Worm (Caenorhabditis elegans) whole organism, L1 larva: ENCODE data around the gene C09G5.7.
A peak's percentile ranks its signal among the peaks of the same experiment; 100 is the strongest.

Experiments used
- ceh-82 ChIP-seq, 3 experiments: fragments of 150-350 bp in 1 of 3; sonication (generic microtip) in 2 of 3; optimal IDR thresholded peaks; 2 replicates each; lab custom pipeline; 2014 to 2017; ENCODE audit warnings: missing biosample characterization in 3 of 3, missing genetic modification characterization in 3 of 3
- egl-27 ChIP-seq, 2 experiments: fragments of 150-350 bp in 1 of 2; sonication (generic microtip); optimal IDR thresholded peaks; 3 replicates each; lab custom pipeline; 2017 to 2018; ENCODE audit warnings: missing biosample characterization in 2 of 2, missing genetic modification characterization in 2 of 2, missing genetic modification reagents in 2 of 2
- elt-2 ChIP-seq: sonication (generic microtip); optimal IDR thresholded peaks from 2 replicates; lab custom pipeline; 2016; ENCODE audit warnings: missing genetic modification characterization, mild to moderate bottlenecking, inconsistent platforms, missing compliant biosample characterization, missing genetic modification reagents
- elt-3 ChIP-seq, 6 experiments: fragments of 150-350 bp in 1 of 6; sonication (generic microtip); optimal IDR thresholded peaks; 2 replicates each; lab custom pipeline; 2017 to 2018; ENCODE audit warnings: missing biosample characterization in 6 of 6, missing genetic modification characterization in 6 of 6, inconsistent platforms in 1 of 6
- fkh-10 ChIP-seq: sonication (generic microtip); optimal IDR thresholded peaks from 2 replicates; lab custom pipeline; 2017; ENCODE audit warnings: missing biosample characterization, missing genetic modification reagents, missing genetic modification characterization
- fkh-4 ChIP-seq: sonication (generic microtip); optimal IDR thresholded peaks from 2 replicates; lab custom pipeline; 2016; ENCODE audit warnings: missing compliant biosample characterization, missing genetic modification characterization, borderline replicate concordance
- jun-1 ChIP-seq: fragments of 150-350 bp; optimal IDR thresholded peaks from 2 replicates; lab custom pipeline; 2014; ENCODE audit warnings: missing biosample characterization, missing genetic modification reagents, missing genetic modification characterization
- lsy-2 ChIP-seq, 2 experiments: fragments of 150-350 bp; optimal IDR thresholded peaks; 2 replicates each; lab custom pipeline; 2014; ENCODE audit warnings: missing biosample characterization in 2 of 2, missing genetic modification characterization in 2 of 2
- nhr-11 ChIP-seq: fragments of 150-350 bp; optimal IDR thresholded peaks from 2 replicates; lab custom pipeline; 2014; ENCODE audit warnings: missing biosample characterization, missing genetic modification characterization
- nhr-237 ChIP-seq: fragments of 150-350 bp; optimal IDR thresholded peaks from 2 replicates; lab custom pipeline; 2014; ENCODE audit warnings: missing biosample characterization, missing genetic modification characterization
- nhr-71 ChIP-seq: sonication (generic microtip); optimal IDR thresholded peaks from 2 replicates; lab custom pipeline; 2016; ENCODE audit warnings: mild to moderate bottlenecking, missing genetic modification characterization, moderate library complexity, missing compliant biosample characterization
- tbx-2 ChIP-seq: sonication (generic microtip); optimal IDR thresholded peaks from 2 replicates; lab custom pipeline; 2016; ENCODE audit warnings: missing genetic modification characterization, missing compliant biosample characterization
- ztf-11 ChIP-seq, 2 experiments: sonication (generic microtip); optimal IDR thresholded peaks; 2 replicates each; lab custom pipeline; 2016 to 2017; ENCODE audit warnings: missing genetic modification characterization in 2 of 2, missing biosample characterization in 1 of 2, missing compliant biosample characterization in 1 of 2

DNA sequence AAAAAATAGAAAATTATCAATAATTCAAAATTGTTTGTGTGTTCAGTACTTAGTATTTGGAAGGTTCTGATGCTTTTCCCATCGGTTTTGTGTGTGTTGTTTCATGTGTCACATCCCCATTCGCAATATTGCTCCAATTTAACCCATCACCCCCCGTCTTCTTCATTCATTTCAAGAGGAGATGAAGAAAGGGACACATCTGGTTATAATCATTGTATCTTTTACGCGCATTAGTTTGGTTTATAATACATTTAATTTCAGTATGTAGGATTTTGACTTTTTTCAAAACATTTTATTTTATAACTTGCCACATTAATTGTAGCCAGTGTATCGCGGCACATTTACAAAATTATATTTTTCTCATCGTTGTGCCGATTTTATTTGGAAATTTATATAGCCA is 34.6 kb upstream of the C09G5.7 start:
- TF ChIP-seq elt-3 (tag; optimal IDR thresholded peaks at IDR 0.05; lab: Kevin White, UChicago) = no peak
- TF ChIP-seq ceh-82 (tag; optimal IDR thresholded peaks at IDR 0.05; lab: Kevin White, UChicago) = no peak
- no peak for TF ChIP-seq nhr-237
- TF ChIP-seq jun-1 (tag; lab: Kevin White, UChicago) = no peak
- TF ChIP-seq nhr-71 (tag; lab: Kevin White, UChicago) = no peak
- no peak for TF ChIP-seq tbx-2 (tag; lab: Kevin White, UChicago)
- no peak for TF ChIP-seq nhr-11 (tag; lab: Kevin White, UChicago)
- TF ChIP-seq lsy-2 (tag; optimal IDR thresholded peaks at IDR 0.05; lab: Kevin White, UChicago) = no peak
- TF ChIP-seq egl-27 (tag; optimal IDR thresholded peaks at IDR 0.05; lab: Kevin White, UChicago) = no peak
- TF ChIP-seq fkh-4 (tag; lab: Kevin White, UChicago) = peak; percentile 62
- TF ChIP-seq elt-2 (tag; lab: Kevin White, UChicago) = no peak
- no peak for TF ChIP-seq ztf-11 (tag; optimal IDR thresholded peaks at IDR 0.05; lab: Kevin White, UChicago)
- TF ChIP-seq fkh-10 (GFP tag; lab: Kevin White, UChicago) = no peak
